Worm (Caenorhabditis elegans) whole organism, L1 larva: ENCODE data around the gene C44H4.6.

Experiments used
- C16A3.4 ChIP-seq: fragments of 150-350 bp; optimal IDR thresholded peaks from 2 replicates; lab custom pipeline; 2014; ENCODE audit warnings: missing biosample characterization, missing genetic modification characterization
- aly-2 ChIP-seq: fragments of 150-350 bp; optimal IDR thresholded peaks from 2 replicates; lab custom pipeline; 2014; ENCODE audit warnings: missing biosample characterization, missing genetic modification characterization
- blmp-1 ChIP-seq: fragments of 150-350 bp; optimal IDR thresholded peaks from 2 replicates; lab custom pipeline; 2014; ENCODE audit warnings: missing biosample characterization, missing genetic modification characterization
- ceh-82 ChIP-seq, 3 experiments: fragments of 150-350 bp in 1 of 3; sonication (generic microtip) in 2 of 3; optimal IDR thresholded peaks; 2 replicates each; lab custom pipeline; 2014 to 2017; ENCODE audit warnings: missing biosample characterization in 3 of 3, missing genetic modification characterization in 3 of 3
- jun-1 ChIP-seq: fragments of 150-350 bp; optimal IDR thresholded peaks from 2 replicates; lab custom pipeline; 2014; ENCODE audit warnings: missing biosample characterization, missing genetic modification reagents, missing genetic modification characterization
- lir-3 ChIP-seq: sonication (generic microtip); optimal IDR thresholded peaks from 2 replicates; lab custom pipeline; 2016; ENCODE audit warnings: mild to moderate bottlenecking, missing genetic modification characterization, moderate library complexity, missing compliant biosample characterization; ENCODE audit not compliant: poor library complexity
- mdl-1 ChIP-seq, 2 experiments: fragments of 150-350 bp; optimal IDR thresholded peaks; 2 replicates each; lab custom pipeline; 2014 to 2017; ENCODE audit warnings: missing biosample characterization in 2 of 2, missing genetic modification characterization in 2 of 2, inconsistent platforms in 1 of 2
- nhr-237 ChIP-seq: fragments of 150-350 bp; optimal IDR thresholded peaks from 2 replicates; lab custom pipeline; 2014; ENCODE audit warnings: missing biosample characterization, missing genetic modification characterization
- snpc-4 ChIP-seq: fragments of 150-350 bp; optimal IDR thresholded peaks from 2 replicates; lab custom pipeline; 2014; ENCODE audit warnings: missing biosample characterization, missing genetic modification characterization
- tbx-2 ChIP-seq: sonication (generic microtip); optimal IDR thresholded peaks from 2 replicates; lab custom pipeline; 2016; ENCODE audit warnings: missing genetic modification characterization, missing compliant biosample characterization
- zag-1 ChIP-seq: fragments of 150-350 bp; optimal IDR thresholded peaks from 2 replicates; lab custom pipeline; 2014; ENCODE audit warnings: missing biosample characterization, missing genetic modification characterization

DNA sequence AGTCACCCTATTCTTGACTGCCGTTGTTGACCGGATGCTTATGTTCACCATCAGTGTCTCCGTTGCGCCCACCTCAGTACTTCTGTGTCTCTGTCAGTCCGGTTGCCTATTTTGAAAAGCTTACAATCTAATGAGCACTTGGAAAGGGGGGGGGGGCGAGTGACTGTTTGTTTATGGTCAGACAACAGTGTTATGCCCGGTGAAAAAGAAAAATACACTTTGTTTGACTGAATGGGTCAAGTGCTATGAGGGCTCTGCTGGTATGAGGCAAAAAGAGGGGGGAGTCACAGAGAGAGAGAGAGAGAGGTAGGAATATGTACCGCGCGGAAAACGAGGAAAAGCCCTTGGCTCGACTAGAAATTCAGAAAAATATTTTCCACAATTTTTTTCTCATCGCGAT is 27.9 kb downstream of the C44H4.6 start:
- no peak for TF ChIP-seq aly-2 (tag; lab: Kevin White, UChicago)
- TF ChIP-seq snpc-4, result no peak
- TF ChIP-seq C16A3.4 (tag; lab: Kevin White, UChicago), result no peak
- no peak for TF ChIP-seq blmp-1 (tag; lab: Kevin White, UChicago)
- no peak for TF ChIP-seq nhr-237 (tag; lab: Kevin White, UChicago)
- no peak for TF ChIP-seq zag-1
- no peak for TF ChIP-seq tbx-2
- no peak for TF ChIP-seq ceh-82 (tag; optimal IDR thresholded peaks at IDR 0.05; lab: Kevin White, UChicago)
- no peak for TF ChIP-seq jun-1 (tag; lab: Kevin White, UChicago)
- no peak for TF ChIP-seq lir-3 (tag; lab: Kevin White, UChicago)
- TF ChIP-seq mdl-1 (tag; optimal IDR thresholded peaks at IDR 0.05; lab: Kevin White, UChicago), result no peak
